Worm (Caenorhabditis elegans): ENCODE results near the gene set-28.
"Not testable (repeated sequence)": the region's sequence is repeated elsewhere in the genome, so short reads cannot be mapped to it uniquely, and the experiment has no call there.

The set-28 gene

DNA sequence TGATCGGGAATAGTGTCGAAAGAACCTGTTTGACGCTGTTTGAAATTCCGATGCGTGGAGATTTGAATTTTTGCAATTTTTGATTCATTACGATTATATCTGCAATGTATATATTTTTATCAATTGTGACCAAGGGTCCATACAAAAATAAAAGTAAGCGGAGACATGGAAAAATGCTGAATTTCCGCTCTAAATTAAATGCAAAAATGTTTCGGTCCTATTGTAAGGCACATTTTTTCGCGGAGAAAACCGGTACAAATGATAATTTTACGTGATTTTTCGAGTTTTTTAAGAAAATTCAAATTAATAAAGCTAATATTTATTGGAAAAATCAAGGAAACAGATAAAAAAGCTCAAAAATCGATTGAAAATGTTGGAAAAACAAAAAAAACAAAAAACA is at the start of gene set-28:
TSS of gene set-28 (minus strand) at position 101 of the 400 bp plus-strand sequence.
- TF ChIP-seq ceh-82, tbx-2, nhr-76 (tag; optimal IDR thresholded peaks at IDR 0.05): not testable (repeated sequence)

DNA sequence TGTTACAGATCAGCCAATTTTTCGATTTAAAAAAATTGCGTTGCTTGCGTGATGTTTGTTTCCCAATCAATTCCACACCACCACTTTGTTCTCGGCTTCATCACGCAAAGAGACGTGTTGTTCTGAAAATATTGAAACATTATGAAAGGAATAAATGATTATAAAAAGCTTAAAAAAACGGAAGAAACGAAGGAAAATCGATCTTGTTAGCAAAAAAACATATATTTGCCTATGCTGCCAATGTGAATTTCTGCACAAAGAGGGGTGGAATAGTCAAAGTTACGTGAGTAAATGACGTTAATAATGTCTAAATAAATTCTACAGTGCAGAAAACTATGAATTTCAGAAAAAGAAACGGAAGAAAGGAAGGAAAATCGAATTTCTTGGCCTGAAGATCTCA is 23.7 kb upstream of the set-28 start, which contains the start of gene AC8.10:
TSS of gene AC8.10 (minus strand) at position 101 of the 400 bp plus-strand sequence.
- TF ChIP-seq elt-3, fkh-2, ZK546.5 (tag; optimal IDR thresholded peaks at IDR 0.05): not testable (repeated sequence)

DNA sequence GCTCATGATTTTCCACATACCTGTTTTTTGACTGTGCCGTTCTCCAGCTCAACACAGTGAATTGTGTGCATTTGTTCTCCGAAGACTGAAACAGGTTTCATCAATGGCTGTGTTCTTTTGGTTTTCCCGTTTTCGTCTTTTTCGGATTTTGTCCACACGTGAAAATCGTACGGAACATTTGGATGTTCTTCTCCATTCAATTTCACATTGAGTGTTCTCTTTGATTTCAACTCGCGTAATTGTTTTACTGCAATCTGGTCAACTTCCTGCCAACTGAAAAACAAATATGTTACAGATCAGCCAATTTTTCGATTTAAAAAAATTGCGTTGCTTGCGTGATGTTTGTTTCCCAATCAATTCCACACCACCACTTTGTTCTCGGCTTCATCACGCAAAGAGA is 14.0 kb upstream of the set-28 start, which contains the start of gene AC8.3:
TSS of gene AC8.3 (minus strand) at position 101 of the 400 bp plus-strand sequence.
- TF ChIP-seq fos-1 (tag; optimal IDR thresholded peaks at IDR 0.05); nhr-43 (tag; optimal IDR thresholded peaks at IDR 0.05; ENCODE audit: poor library complexity, severe bottlenecking); zag-1 (tag; optimal IDR thresholded peaks at IDR 0.05): not testable (repeated sequence)

DNA sequence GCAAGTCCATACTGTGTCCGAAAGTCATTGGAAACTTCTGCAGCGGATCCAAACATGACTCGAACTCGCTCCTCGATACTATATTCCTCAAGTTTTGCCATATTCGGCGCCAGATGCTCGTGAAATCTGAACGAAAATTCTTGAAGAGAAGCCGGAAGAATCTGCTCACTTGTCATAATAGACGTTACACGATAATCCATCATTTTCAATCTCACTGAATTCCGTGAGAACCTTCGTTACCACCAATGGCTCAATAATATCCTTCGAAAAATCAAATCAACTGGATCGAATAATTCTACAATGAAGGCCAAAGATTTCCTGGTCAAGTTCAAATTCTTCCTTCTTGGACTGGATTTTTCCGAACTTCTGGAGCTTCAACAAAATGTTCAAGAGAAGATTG is 4.2 kb downstream of the set-28 start, which contains the start of gene Y73B3B.1:
TSS of gene Y73B3B.1 (minus strand) at position 101 of the 400 bp plus-strand sequence.
- TF ChIP-seq lsy-12, unc-39, ceh-16 (tag; optimal IDR thresholded peaks at IDR 0.05): not testable (repeated sequence)

DNA sequence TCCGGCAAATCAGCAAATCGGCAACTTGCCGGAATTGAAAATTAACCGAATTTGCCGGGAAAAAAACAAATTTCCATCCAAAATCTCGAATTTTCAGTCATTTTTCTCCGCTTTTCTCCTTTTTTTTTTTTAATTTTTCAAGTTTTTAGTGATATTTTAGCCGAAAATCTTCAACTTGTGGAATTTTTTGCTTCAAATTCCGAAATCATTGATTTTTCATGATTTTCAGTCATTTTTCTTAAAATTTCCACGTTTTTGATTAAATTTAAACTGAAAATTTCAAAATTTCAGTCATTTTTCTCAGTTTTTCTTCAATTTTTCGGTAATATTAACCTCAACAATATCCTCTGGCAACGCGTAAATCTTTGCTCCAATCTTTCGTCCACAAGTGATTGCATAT is 5.7 kb downstream of the set-28 start, which contains the start of gene Y73B3B.3:
TSS of gene Y73B3B.3 (plus strand) at position 301 of the 400 bp plus-strand sequence.
- not testable (repeated sequence) for TF ChIP-seq unc-62 (GFP tag; optimal IDR thresholded peaks at IDR 0.05); aly-2 (tag; optimal IDR thresholded peaks at IDR 0.05); ceh-82 (tag; optimal IDR thresholded peaks at IDR 0.05)

DNA sequence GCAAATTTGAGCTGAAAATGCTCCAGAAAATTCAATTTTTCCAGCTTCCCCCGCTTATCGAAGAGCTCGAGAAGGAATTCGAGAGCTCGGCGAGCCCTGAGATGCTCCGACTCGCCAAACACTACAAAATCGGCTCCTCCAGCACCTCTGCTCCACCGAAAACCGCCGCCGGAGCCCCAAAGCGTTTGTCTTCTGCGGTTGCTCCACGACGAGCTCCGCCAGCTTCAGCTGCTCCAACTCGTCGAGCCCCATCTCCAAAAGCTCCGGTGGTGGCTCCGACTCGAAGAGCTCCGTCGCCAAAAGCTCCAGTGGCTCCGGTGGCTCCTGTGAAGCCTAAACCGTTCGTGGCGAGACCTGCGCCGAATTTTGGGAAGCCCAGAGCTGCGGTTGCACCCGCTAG is 19.0 kb downstream of the set-28 start:
- TF ChIP-seq zag-1 (tag; optimal IDR thresholded peaks at IDR 0.05) (no peak), elt-3 (tag; optimal IDR thresholded peaks at IDR 0.05) (no peak), nfya-1 (tag; optimal IDR thresholded peaks at IDR 0.05; ENCODE audit: insufficient read depth) (no peak)

DNA sequence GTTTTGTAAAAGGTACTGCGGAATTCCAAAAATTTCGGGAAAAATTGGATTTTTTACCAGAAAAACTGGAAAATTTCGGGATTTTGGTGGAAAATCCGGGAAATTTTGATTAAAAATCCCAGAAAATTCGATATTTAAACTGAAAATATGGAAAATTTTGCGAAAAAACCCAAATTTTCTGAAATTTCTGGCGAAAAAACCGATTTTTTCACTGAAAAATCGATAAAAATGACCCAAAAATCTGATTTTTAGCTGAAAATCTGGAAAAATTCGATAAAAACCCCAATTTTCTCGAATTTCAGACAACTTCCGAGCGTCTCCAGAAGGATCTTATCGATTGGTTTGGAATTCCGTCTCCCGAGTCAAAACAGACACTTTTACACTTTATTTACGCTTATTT is 22.9 kb downstream of the set-28 start, which contains the start of gene T08D2.8:
TSS of gene T08D2.8 (plus strand) at position 301 of the 400 bp plus-strand sequence.
- TF ChIP-seq egl-27 (tag; optimal IDR thresholded peaks at IDR 0.05) (no peak), ceh-28 (tag; optimal IDR thresholded peaks at IDR 0.05) (no peak), R02D3.7 (tag; optimal IDR thresholded peaks at IDR 0.05) (no peak), nhr-43 (tag; optimal IDR thresholded peaks at IDR 0.05; ENCODE audit: poor library complexity, severe bottlenecking) (no peak), jun-1 (tag; optimal IDR thresholded peaks at IDR 0.05) (no peak), nhr-25 (tag; optimal IDR thresholded peaks at IDR 0.05) (no peak), ztf-11 (tag; optimal IDR thresholded peaks at IDR 0.05) (no peak), nhr-77 (tag; optimal IDR thresholded peaks at IDR 0.05) (no peak), snpc-4 (tag; optimal IDR thresholded peaks at IDR 0.05) (no peak), pqm-1 (tag; optimal IDR thresholded peaks at IDR 0.05) (no peak), ztf-4 (tag; optimal IDR thresholded peaks at IDR 0.05) (no peak), nhr-28 (tag; optimal IDR thresholded peaks at IDR 0.05) (no peak), fos-1 (tag; optimal IDR thresholded peaks at IDR 0.05) (no peak), lin-15B (tag; optimal IDR thresholded peaks at IDR 0.05) (no peak), elt-3 (tag; optimal IDR thresholded peaks at IDR 0.05) (no peak), mml-1 (tag; optimal IDR thresholded peaks at IDR 0.05) (no peak), fkh-2 (tag; optimal IDR thresholded peaks at IDR 0.05) (no peak), eor-1 (tag; optimal IDR thresholded peaks at IDR 0.05) (no peak), ceh-9 (tag; optimal IDR thresholded peaks at IDR 0.05) (no peak)

All from whole organism, L3 larva.